Worm (Caenorhabditis elegans) whole organism, late embryonic: ENCODE measurements around the gene T26E4.4.

Experiments used
- K02D7.2 ChIP-seq: sonication (generic microtip); optimal IDR thresholded peaks from 2 replicates; lab custom pipeline; 2017; ENCODE audit warnings: mild to moderate bottlenecking, missing genetic modification characterization, missing compliant biosample characterization
- K09A11.1 ChIP-seq: sonication (generic microtip); optimal IDR thresholded peaks from 2 replicates; lab custom pipeline; 2017; ENCODE audit warnings: antibody characterized with exemption, mild to moderate bottlenecking, missing genetic modification characterization, missing compliant biosample characterization; ENCODE audit not compliant: insufficient read depth
- ahr-1 ChIP-seq: sonication (generic microtip); optimal IDR thresholded peaks from 2 replicates; lab custom pipeline; 2016; ENCODE audit warnings: missing genetic modification characterization, missing compliant biosample characterization
- ama-1 ChIP-seq: fragments of 150-350 bp; optimal IDR thresholded peaks from 2 replicates; lab custom pipeline; 2014
- ceh-2 ChIP-seq: sonication (generic microtip); optimal IDR thresholded peaks from 2 replicates; lab custom pipeline; 2016; ENCODE audit warnings: missing genotype, missing genetic modification characterization, missing compliant biosample characterization
- ceh-22 ChIP-seq: sonication (generic microtip); optimal IDR thresholded peaks from 2 replicates; lab custom pipeline; 2017; ENCODE audit warnings: missing biosample characterization, missing genetic modification characterization
- ceh-24 ChIP-seq: sonication (generic microtip); optimal IDR thresholded peaks from 2 replicates; lab custom pipeline; 2016; ENCODE audit warnings: mild to moderate bottlenecking, missing genetic modification characterization, missing compliant biosample characterization
- ceh-30 ChIP-seq: fragments of 150-350 bp; optimal IDR thresholded peaks from 2 replicates; lab custom pipeline; 2014; ENCODE audit warnings: missing biosample characterization, missing genetic modification characterization
- ceh-31 ChIP-seq: sonication (generic microtip); optimal IDR thresholded peaks from 2 replicates; lab custom pipeline; 2016; ENCODE audit warnings: missing genetic modification characterization, missing compliant biosample characterization
- ceh-34 ChIP-seq: sonication (generic microtip); optimal IDR thresholded peaks from 2 replicates; lab custom pipeline; 2016; ENCODE audit warnings: mild to moderate bottlenecking, missing genetic modification characterization, missing compliant biosample characterization
- ceh-48 ChIP-seq: sonication (generic microtip); optimal IDR thresholded peaks from 2 replicates; lab custom pipeline; 2016; ENCODE audit warnings: missing genetic modification characterization, inconsistent platforms, missing compliant biosample characterization
- ceh-6 ChIP-seq: fragments of 200-800 bp; sonication (Bioruptor generic); optimal IDR thresholded peaks from 2 replicates; lab custom pipeline; 2018; ENCODE audit warnings: mild to moderate bottlenecking, missing genetic modification characterization, missing compliant biosample characterization
- ceh-9 ChIP-seq: sonication (generic microtip); optimal IDR thresholded peaks from 2 replicates; lab custom pipeline; 2016; ENCODE audit warnings: mild to moderate bottlenecking, missing genetic modification characterization, inconsistent platforms, missing compliant biosample characterization
- che-1 ChIP-seq: sonication (generic microtip); optimal IDR thresholded peaks from 2 replicates; lab custom pipeline; 2016; ENCODE audit warnings: mild to moderate bottlenecking, missing genetic modification characterization, missing compliant biosample characterization
- dve-1 ChIP-seq: sonication (generic microtip); optimal IDR thresholded peaks from 2 replicates; lab custom pipeline; 2017; ENCODE audit warnings: antibody characterized with exemption, mild to moderate bottlenecking, missing genetic modification characterization, missing compliant biosample characterization
- elt-2 ChIP-seq: sonication (generic microtip); optimal IDR thresholded peaks from 2 replicates; lab custom pipeline; 2016; ENCODE audit warnings: missing genetic modification reagents, missing genetic modification characterization, missing compliant biosample characterization
- ets-4 ChIP-seq: sonication (generic microtip); optimal IDR thresholded peaks from 2 replicates; lab custom pipeline; 2016; ENCODE audit warnings: missing genetic modification characterization, missing compliant biosample characterization
- fax-1 ChIP-seq: sonication (generic microtip); optimal IDR thresholded peaks from 2 replicates; lab custom pipeline; 2016; ENCODE audit warnings: missing genotype, missing genetic modification characterization, missing compliant biosample characterization
- fkh-10 ChIP-seq: fragments of 150-350 bp; optimal IDR thresholded peaks from 2 replicates; lab custom pipeline; 2014; ENCODE audit warnings: missing biosample characterization, missing genetic modification reagents, missing genetic modification characterization
- gmeb-2 ChIP-seq: sonication (generic microtip); optimal IDR thresholded peaks from 2 replicates; lab custom pipeline; 2016; ENCODE audit warnings: missing genetic modification characterization, inconsistent platforms, missing compliant biosample characterization
- hlh-13 ChIP-seq: fragments of 200-800 bp; sonication (Bioruptor generic); optimal IDR thresholded peaks from 2 replicates; lab custom pipeline; 2018; ENCODE audit warnings: mild to moderate bottlenecking, missing genetic modification characterization, missing compliant biosample characterization
- hlh-30 ChIP-seq: sonication (generic microtip); optimal IDR thresholded peaks from 2 replicates; lab custom pipeline; 2017; ENCODE audit warnings: antibody characterized with exemption, missing genetic modification characterization, missing compliant biosample characterization; ENCODE audit not compliant: insufficient read depth
- hlh-6 ChIP-seq: sonication (generic microtip); optimal IDR thresholded peaks from 2 replicates; lab custom pipeline; 2016; ENCODE audit warnings: missing genotype, missing genetic modification characterization, missing compliant biosample characterization
- lim-6 ChIP-seq: sonication (generic microtip); optimal IDR thresholded peaks from 2 replicates; lab custom pipeline; 2016; ENCODE audit warnings: missing genetic modification characterization, missing compliant biosample characterization
- lin-11 ChIP-seq: fragments of 200-800 bp; sonication (Bioruptor generic); optimal IDR thresholded peaks from 2 replicates; lab custom pipeline; 2018; ENCODE audit warnings: mild to moderate bottlenecking, missing genetic modification characterization, missing compliant biosample characterization
- pat-9 ChIP-seq: fragments of 200-800 bp; sonication (Bioruptor generic); optimal IDR thresholded peaks from 2 replicates; lab custom pipeline; 2018; ENCODE audit warnings: mild to moderate bottlenecking, missing genetic modification characterization, moderate library complexity, missing compliant biosample characterization
- pax-1 ChIP-seq: fragments of 150-350 bp; optimal IDR thresholded peaks from 2 replicates; lab custom pipeline; 2014; ENCODE audit warnings: missing biosample characterization, missing genetic modification characterization
- pha-2 ChIP-seq: sonication (generic microtip); optimal IDR thresholded peaks from 2 replicates; lab custom pipeline; 2017; ENCODE audit warnings: mild to moderate bottlenecking, missing genetic modification characterization, missing compliant biosample characterization
- pha-4 ChIP-seq: fragments of 150-350 bp; optimal IDR thresholded peaks from 2 replicates; lab custom pipeline; 2018; ENCODE audit warnings: missing biosample characterization, missing genetic modification reagents, missing genetic modification characterization
- pqm-1 ChIP-seq: sonication (generic microtip); optimal IDR thresholded peaks from 2 replicates; lab custom pipeline; 2016; ENCODE audit warnings: missing genetic modification characterization, missing compliant biosample characterization
- rnt-1 ChIP-seq: sonication (generic microtip); optimal IDR thresholded peaks from 2 replicates; lab custom pipeline; 2016; ENCODE audit warnings: missing genetic modification characterization, missing compliant biosample characterization
- syd-9 ChIP-seq: sonication (generic microtip); optimal IDR thresholded peaks from 2 replicates; lab custom pipeline; 2016; ENCODE audit warnings: mild to moderate bottlenecking, missing genetic modification characterization, moderate library complexity, missing compliant biosample characterization
- tbx-2 ChIP-seq: sonication (generic microtip); optimal IDR thresholded peaks from 2 replicates; lab custom pipeline; 2016; ENCODE audit warnings: missing genetic modification characterization, missing compliant biosample characterization
- tbx-7 ChIP-seq: sonication (generic microtip); optimal IDR thresholded peaks from 2 replicates; lab custom pipeline; 2016; ENCODE audit warnings: missing genotype, missing genetic modification characterization, missing compliant biosample characterization
- ttx-3 ChIP-seq: sonication (generic microtip); optimal IDR thresholded peaks from 2 replicates; lab custom pipeline; 2016; ENCODE audit warnings: missing genetic modification reagents, missing genetic modification characterization, missing compliant biosample characterization
- unc-55 ChIP-seq: sonication (generic microtip); optimal IDR thresholded peaks from 2 replicates; lab custom pipeline; 2017; ENCODE audit warnings: missing biosample characterization, missing genetic modification reagents, missing genetic modification characterization
- zip-5 ChIP-seq: sonication (generic microtip); optimal IDR thresholded peaks from 2 replicates; lab custom pipeline; 2016; ENCODE audit warnings: missing genetic modification characterization, missing compliant biosample characterization
- ztf-16 ChIP-seq: sonication (generic microtip); optimal IDR thresholded peaks from 2 replicates; lab custom pipeline; 2017; ENCODE audit warnings: missing genetic modification characterization, missing compliant biosample characterization

T26E4.4 gene

DNA sequence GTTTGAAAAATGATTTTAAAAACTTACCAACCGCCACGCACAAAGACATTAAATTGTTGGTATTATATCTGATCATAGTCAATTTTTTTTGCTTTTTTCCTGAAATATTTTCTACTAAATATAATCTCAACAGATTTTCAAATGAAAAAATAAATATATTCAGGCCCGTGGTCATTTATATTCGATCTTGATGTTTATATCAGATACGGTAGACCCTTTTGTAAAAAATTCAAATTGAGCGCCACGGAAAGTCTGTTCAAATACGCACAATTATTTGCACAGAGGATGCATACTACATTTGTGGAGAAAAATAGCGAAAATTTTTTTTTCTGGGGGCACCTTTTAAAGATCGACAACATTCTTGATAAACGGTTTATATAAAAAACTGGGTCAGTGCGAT lies at the start of gene T26E4.4:
TSS of gene T26E4.4 (minus strand) at position 101 of the 400 bp plus-strand sequence.
- TF ChIP-seq tbx-2 (no peak), lim-6 (tag; lab: Kevin White, UChicago) (no peak)

DNA sequence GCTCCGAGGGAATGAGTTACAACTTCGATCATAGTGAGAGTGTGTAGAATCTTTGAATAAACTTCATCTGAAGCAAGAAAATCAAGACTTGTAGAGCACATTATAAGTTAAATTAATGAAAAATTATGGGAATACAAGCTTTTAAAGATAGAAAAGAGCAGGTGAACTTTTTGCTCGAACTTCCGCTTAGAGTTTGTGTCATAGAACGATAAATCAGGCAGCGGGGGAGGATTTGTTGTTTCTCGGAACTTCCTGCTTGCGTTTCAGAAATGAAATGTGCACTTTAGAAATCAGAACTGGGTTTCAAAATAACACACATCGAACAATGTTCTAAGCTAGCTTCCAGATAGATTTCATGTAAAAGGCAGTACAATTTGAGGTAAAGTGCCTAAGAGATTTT lies 48.8 kb upstream of the T26E4.4 start, which contains the start of gene srh-149:
TSS of gene srh-149 (minus strand) at position 101 of the 400 bp plus-strand sequence.
- TF ChIP-seq ceh-34: no peak
- TF ChIP-seq ceh-48 (tag; lab: Kevin White, UChicago): no peak
- no peak for TF ChIP-seq hlh-6 (tag; lab: Kevin White, UChicago)
- TF ChIP-seq gmeb-2 (tag; lab: Kevin White, UChicago): no peak
- no peak for TF ChIP-seq pha-2 (tag; lab: Kevin White, UChicago)
- TF ChIP-seq tbx-2: no peak
- TF ChIP-seq fkh-10 (GFP tag; lab: Kevin White, UChicago): no peak
- no peak for TF ChIP-seq pax-1 (tag; lab: Kevin White, UChicago)
- no peak for TF ChIP-seq ceh-31
- TF ChIP-seq ceh-9 (tag; lab: Kevin White, UChicago): no peak
- TF ChIP-seq lim-6 (tag; lab: Kevin White, UChicago): no peak
- TF ChIP-seq ztf-16 (tag; lab: Kevin White, UChicago): no peak
- TF ChIP-seq fax-1 (tag; lab: Kevin White, UChicago): no peak
- no peak for TF ChIP-seq ceh-24 (tag; lab: Kevin White, UChicago)
- no peak for TF ChIP-seq tbx-7
- no peak for TF ChIP-seq unc-55 (GFP tag; lab: Kevin White, UChicago)

DNA sequence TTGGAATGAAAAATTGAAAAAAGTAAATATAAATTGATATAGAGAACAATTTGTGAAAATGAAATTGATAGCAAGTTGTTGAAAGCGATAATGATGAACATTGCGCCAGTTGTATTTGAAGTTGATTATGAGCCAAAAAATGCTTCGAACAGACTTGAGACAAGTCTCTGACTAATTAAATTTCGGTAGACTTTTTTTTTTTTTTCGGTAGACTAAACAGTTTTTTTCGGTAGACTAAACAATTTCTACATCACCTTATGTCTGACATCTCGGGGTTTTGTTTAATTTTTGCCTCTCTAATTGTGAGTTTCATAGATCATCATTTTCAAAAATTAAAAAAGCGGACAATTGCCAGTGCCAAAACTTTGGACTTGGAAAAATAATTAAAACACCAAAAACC lies 41.3 kb upstream of the T26E4.4 start, which contains the start of gene srbc-54:
TSS of gene srbc-54 (minus strand) at position 101 of the 400 bp plus-strand sequence.
- no peak for TF ChIP-seq pqm-1
- TF ChIP-seq ahr-1: no peak
- TF ChIP-seq dve-1 (tag; lab: Kevin White, UChicago): no peak
- no peak for TF ChIP-seq lin-11
- no peak for TF ChIP-seq ceh-30
- TF ChIP-seq fkh-10 (GFP tag; lab: Kevin White, UChicago): no peak
- TF ChIP-seq ama-1: no peak
- no peak for TF ChIP-seq zip-5
- no peak for TF ChIP-seq che-1 (tag; lab: Kevin White, UChicago)
- TF ChIP-seq ceh-34: no peak

DNA sequence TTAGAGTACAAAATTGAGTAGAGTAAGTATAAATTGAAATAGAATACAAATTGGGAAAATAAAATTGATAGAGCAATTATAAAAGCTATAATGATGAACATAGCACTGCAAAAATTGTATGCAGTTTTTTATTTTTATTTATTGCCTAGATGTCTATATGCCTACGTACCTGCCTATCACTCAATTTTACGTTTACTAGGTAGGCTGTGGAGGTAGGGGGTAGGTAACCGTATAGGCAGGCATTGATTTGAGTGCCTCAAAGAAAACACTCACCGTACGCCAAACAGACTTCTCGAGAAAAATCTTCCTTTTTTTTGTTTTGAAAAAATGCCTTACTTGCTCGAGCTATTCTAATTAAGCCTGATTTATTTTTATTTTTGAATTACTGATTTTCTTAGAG lies 39.3 kb upstream of the T26E4.4 start, which contains the start of gene srbc-56:
TSS of gene srbc-56 (minus strand) at position 101 of the 400 bp plus-strand sequence.
- no peak for TF ChIP-seq che-1 (tag; lab: Kevin White, UChicago)
- no peak for TF ChIP-seq syd-9
- no peak for TF ChIP-seq unc-55 (GFP tag; lab: Kevin White, UChicago)
- no peak for TF ChIP-seq K02D7.2 (tag; lab: Kevin White, UChicago)
- no peak for TF ChIP-seq lin-11
- no peak for TF ChIP-seq pat-9 (tag; lab: Kevin White, UChicago)
- TF ChIP-seq elt-2 (tag; lab: Kevin White, UChicago): no peak
- TF ChIP-seq hlh-13: no peak
- TF ChIP-seq ceh-22: no peak
- TF ChIP-seq ceh-2 (tag; lab: Kevin White, UChicago): no peak

DNA sequence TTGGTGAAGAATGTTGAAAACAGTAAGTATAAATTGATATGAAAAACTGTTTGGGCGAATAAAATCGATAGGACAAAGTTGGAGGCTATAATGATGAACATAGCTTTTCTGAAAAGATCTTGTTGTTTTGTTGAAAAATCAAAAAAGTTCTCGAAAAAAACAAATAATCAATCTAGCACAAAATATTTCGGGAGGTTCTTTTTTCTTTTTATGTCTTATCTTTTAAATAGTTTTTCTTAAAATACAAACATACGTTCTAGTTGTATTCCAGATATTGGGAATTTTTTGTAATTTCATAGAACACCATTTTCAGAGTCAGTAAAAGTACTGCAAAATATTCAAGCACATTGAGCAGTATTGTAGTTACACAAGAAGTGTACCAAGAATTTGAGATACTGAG lies 37.6 kb upstream of the T26E4.4 start, which contains the start of gene srbc-55:
TSS of gene srbc-55 (minus strand) at position 101 of the 400 bp plus-strand sequence.
- TF ChIP-seq ztf-16 (tag; lab: Kevin White, UChicago) (no peak), pqm-1 (no peak), ceh-30 (no peak), K02D7.2 (tag; lab: Kevin White, UChicago) (no peak), rnt-1 (tag; lab: Kevin White, UChicago) (no peak), hlh-30 (tag; lab: Kevin White, UChicago) (no peak), ceh-22 (no peak), ttx-3 (tag; lab: Kevin White, UChicago) (no peak), K09A11.1 (no peak), ets-4 (tag; lab: Kevin White, UChicago) (no peak), ceh-6 (GFP tag; lab: Kevin White, UChicago) (no peak), pha-4 (tag; lab: Kevin White, UChicago) (no peak), che-1 (tag; lab: Kevin White, UChicago) (no peak), gmeb-2 (tag; lab: Kevin White, UChicago) (no peak)
